Fruit fly (Drosophila melanogaster) whole organism, embryonic: Measurements from ENCODE around the gene COX5B.

Experiments
- Asciz ChIP-seq: fragments of 200-800 bp; sonication (Bioruptor generic); optimal IDR thresholded peaks from 2 replicates; lab custom pipeline; 2017; ENCODE audit warnings: missing biosample characterization, mild to moderate bottlenecking, missing genetic modification characterization, missing genetic modification reagents
- B-H1 ChIP-seq: fragments of 200-800 bp; sonication (Bioruptor generic); IDR thresholded peaks from 3 replicates; pipeline ENCODE4 v1.3.6; 2022; ENCODE audit warnings: missing biosample characterization, missing genetic modification characterization
- B-H2 ChIP-seq: fragments of 200-800 bp; sonication (Bioruptor generic); optimal IDR thresholded peaks from 2 replicates; lab custom pipeline; 2018; ENCODE audit warnings: missing biosample characterization, mild to moderate bottlenecking, missing genetic modification characterization
- Bgb ChIP-seq: fragments of 200-800 bp; sonication (Bioruptor generic); IDR thresholded peaks from 2 replicates; pipeline ENCODE4 v1.3.6; 2022; ENCODE audit warnings: missing biosample characterization, missing genetic modification characterization; ENCODE audit not compliant: partially characterized antibody
- Bteb2 ChIP-seq: fragments of 200-800 bp; sonication (Bioruptor generic); optimal IDR thresholded peaks from 2 replicates; lab custom pipeline; 2016; ENCODE audit warnings: missing biosample characterization, missing genetic modification characterization
- CG10462 ChIP-seq: fragments of 200-800 bp; sonication (Bioruptor generic); optimal IDR thresholded peaks from 2 replicates; lab custom pipeline; 2016; ENCODE audit warnings: missing biosample characterization, missing genetic modification characterization
- CG13894 ChIP-seq: fragments of 200-800 bp; sonication (Bioruptor generic); optimal IDR thresholded peaks from 3 replicates; lab custom pipeline; 2018; ENCODE audit warnings: missing biosample characterization, mild to moderate bottlenecking, missing genetic modification characterization, moderate library complexity
- CG15514 ChIP-seq: fragments of 200-800 bp; sonication (Bioruptor generic); optimal IDR thresholded peaks from 3 replicates; lab custom pipeline; 2017; ENCODE audit warnings: missing biosample characterization, missing genetic modification characterization, mild to moderate bottlenecking, moderate library complexity, missing genetic modification reagents
- CG15601 ChIP-seq: fragments of 200-800 bp; sonication (Bioruptor generic); optimal IDR thresholded peaks from 3 replicates; lab custom pipeline; 2019; ENCODE audit warnings: missing biosample characterization, mild to moderate bottlenecking, missing genetic modification characterization, moderate library complexity
- CG15696 ChIP-seq: fragments of 200-800 bp; sonication (Bioruptor generic); optimal IDR thresholded peaks from 2 replicates; lab custom pipeline; 2019; ENCODE audit warnings: missing biosample characterization, mild to moderate bottlenecking, missing genetic modification characterization, moderate library complexity
- CG16813 ChIP-seq: fragments of 200-800 bp; sonication (Bioruptor generic); IDR thresholded peaks from 3 replicates; pipeline ENCODE4 v1.3.6; 2022; ENCODE audit warnings: missing biosample characterization, missing genetic modification characterization; ENCODE audit not compliant: partially characterized antibody
- CG17612 ChIP-seq: fragments of 200-800 bp; sonication (Bioruptor generic); IDR thresholded peaks from 2 replicates; pipeline ENCODE4 v1.3.6; 2022; ENCODE audit warnings: missing biosample characterization, missing genetic modification characterization
- CG17829 ChIP-seq: fragments of 200-800 bp; optimal IDR thresholded peaks from 2 replicates; lab custom pipeline; 2019; ENCODE audit warnings: missing biosample characterization, mild to moderate bottlenecking, missing genetic modification characterization, moderate library complexity
- CG17912 ChIP-seq: fragments of 200-800 bp; sonication (Bioruptor generic); optimal IDR thresholded peaks from 2 replicates; lab custom pipeline; 2018; ENCODE audit warnings: missing biosample characterization, mild to moderate bottlenecking, missing genetic modification characterization
- CG2116 ChIP-seq: fragments of 200-800 bp; sonication (Bioruptor generic); optimal IDR thresholded peaks from 3 replicates; lab custom pipeline; 2018; ENCODE audit warnings: missing biosample characterization, mild to moderate bottlenecking, missing genetic modification characterization
- CG33213 ChIP-seq: fragments of 200-800 bp; sonication (Bioruptor generic); optimal IDR thresholded peaks from 3 replicates; lab custom pipeline; 2016; ENCODE audit warnings: missing biosample characterization, missing genetic modification characterization
- CG4820 ChIP-seq: fragments of 200-800 bp; sonication (Bioruptor generic); optimal IDR thresholded peaks from 3 replicates; lab custom pipeline; 2016; ENCODE audit warnings: missing biosample characterization, missing genetic modification characterization
- CG4854 ChIP-seq: fragments of 200-800 bp; sonication (Bioruptor generic); optimal IDR thresholded peaks from 2 replicates; lab custom pipeline; 2016; ENCODE audit warnings: missing biosample characterization, missing genetic modification characterization, inconsistent platforms
- CG6254 ChIP-seq: fragments of 200-800 bp; sonication (Bioruptor generic); optimal IDR thresholded peaks from 3 replicates; lab custom pipeline; 2017; ENCODE audit warnings: mild to moderate bottlenecking, missing biosample characterization, missing genetic modification reagents, missing genetic modification characterization
- CG6654 ChIP-seq: fragments of 200-800 bp; sonication (Bioruptor generic); optimal IDR thresholded peaks from 2 replicates; lab custom pipeline; 2017; ENCODE audit warnings: missing biosample characterization, mild to moderate bottlenecking, missing genetic modification characterization
- CG9817 ChIP-seq: fragments of 200-800 bp; sonication (Bioruptor generic); optimal IDR thresholded peaks from 2 replicates; lab custom pipeline; 2018; ENCODE audit warnings: missing biosample characterization, mild to moderate bottlenecking, missing genetic modification characterization, moderate library complexity
- CTCF ChIP-seq: fragments of 200-800 bp; sonication (Bioruptor generic); optimal IDR thresholded peaks from 2 replicates; lab custom pipeline; 2017; ENCODE audit warnings: missing biosample characterization, mild to moderate bottlenecking, missing genetic modification characterization, moderate library complexity
- Ets65A ChIP-seq: fragments of 200-800 bp; sonication (Bioruptor generic); peaks from one replicate; lab custom pipeline; 2016; ENCODE audit warnings: missing biosample characterization, missing genetic modification characterization
- Fer1 ChIP-seq: fragments of 200-800 bp; sonication (Bioruptor generic); optimal IDR thresholded peaks from 2 replicates; lab custom pipeline; 2017; ENCODE audit warnings: missing biosample characterization, mild to moderate bottlenecking, missing genetic modification characterization
- Fer2 ChIP-seq: fragments of 200-800 bp; sonication (Bioruptor generic); optimal IDR thresholded peaks from 2 replicates; lab custom pipeline; 2018; ENCODE audit warnings: missing biosample characterization, mild to moderate bottlenecking, missing genetic modification characterization, moderate library complexity
- HLH54F ChIP-seq: fragments of 200-800 bp; sonication (Bioruptor generic); optimal IDR thresholded peaks from 3 replicates; lab custom pipeline; 2016; ENCODE audit warnings: missing biosample characterization, missing genetic modification characterization
- Hmr ChIP-seq: fragments of 200-800 bp; sonication (Bioruptor generic); optimal IDR thresholded peaks from 3 replicates; lab custom pipeline; 2017; ENCODE audit warnings: mild to moderate bottlenecking, missing biosample characterization, missing genetic modification reagents, missing genetic modification characterization
- Lhr ChIP-seq: fragments of 200-800 bp; sonication (Bioruptor generic); optimal IDR thresholded peaks from 3 replicates; lab custom pipeline; 2017; ENCODE audit warnings: mild to moderate bottlenecking, missing biosample characterization, missing genetic modification reagents, missing genetic modification characterization
- Myb ChIP-seq: fragments of 200-800 bp; sonication (Bioruptor generic); optimal IDR thresholded peaks from 2 replicates; lab custom pipeline; 2016; ENCODE audit warnings: missing biosample characterization, missing genetic modification characterization
- NFAT ChIP-seq: fragments of 200-800 bp; sonication (Bioruptor generic); IDR thresholded peaks from 2 replicates; pipeline ENCODE4 v1.3.6; 2022; ENCODE audit warnings: missing biosample characterization, missing genetic modification characterization
- NfI ChIP-seq: fragments of 200-800 bp; sonication (Bioruptor generic); optimal IDR thresholded peaks from 3 replicates; lab custom pipeline; 2018; ENCODE audit warnings: missing biosample characterization, mild to moderate bottlenecking, missing genetic modification characterization, moderate library complexity
- Stat92E ChIP-seq, 3 experiments: fragments of >200 bp in 2 of 3; fragments of 200-800 bp in 1 of 3; sonication (Bioruptor generic) in 1 of 3; optimal IDR thresholded peaks; 2 replicates each; lab custom pipeline; 2017 to 2019; ENCODE audit warnings: missing biosample characterization in 3 of 3, missing genetic modification characterization in 3 of 3, mild to moderate bottlenecking in 1 of 3, moderate library complexity in 1 of 3
- Xbp1 ChIP-seq: fragments of 200-800 bp; sonication (Bioruptor generic); optimal IDR thresholded peaks from 3 replicates; lab custom pipeline; 2016; ENCODE audit warnings: missing biosample characterization, mild to moderate bottlenecking, missing genetic modification characterization
- ci ChIP-seq: fragments of 200-800 bp; sonication (Bioruptor generic); IDR thresholded peaks from 3 replicates; pipeline ENCODE4 v1.3.6; 2022; ENCODE audit warnings: missing biosample characterization, missing genetic modification characterization
- crc ChIP-seq: fragments of 200-800 bp; sonication (Bioruptor generic); optimal IDR thresholded peaks from 2 replicates; lab custom pipeline; 2016; ENCODE audit warnings: missing biosample characterization, missing genetic modification characterization
- croc ChIP-seq: fragments of 200-800 bp; sonication (Bioruptor generic); conservative IDR thresholded peaks from 3 replicates; pipeline ENCODE4 v1.3.6; 2022; ENCODE audit warnings: missing biosample characterization, missing genetic modification characterization
- crp ChIP-seq, 2 experiments: fragments of 200-800 bp; sonication (Bioruptor generic); optimal IDR thresholded peaks; 2 replicates in 1 of 2; 3 replicates in 1 of 2; lab custom pipeline; 2017; ENCODE audit warnings: missing biosample characterization in 2 of 2, missing genetic modification characterization in 2 of 2, mild to moderate bottlenecking in 1 of 2, moderate library complexity in 1 of 2
- dpn ChIP-seq, 2 experiments: fragments of 200-800 bp; sonication (Bioruptor generic); optimal IDR thresholded peaks; 3 replicates each; lab custom pipeline; 2016; ENCODE audit warnings: missing biosample characterization in 2 of 2, missing genetic modification characterization in 2 of 2
- grau ChIP-seq: fragments of 200-800 bp; optimal IDR thresholded peaks from 3 replicates; lab custom pipeline; 2019; ENCODE audit warnings: missing biosample characterization, mild to moderate bottlenecking, missing genetic modification characterization, moderate library complexity
- grn ChIP-seq: fragments of 200-800 bp; sonication (Bioruptor generic); optimal IDR thresholded peaks from 3 replicates; lab custom pipeline; 2017; ENCODE audit warnings: missing biosample characterization, missing genetic modification characterization
- jing ChIP-seq: fragments of 200-800 bp; sonication (Bioruptor generic); optimal IDR thresholded peaks from 2 replicates; lab custom pipeline; 2018; ENCODE audit warnings: missing biosample characterization, mild to moderate bottlenecking, missing genetic modification characterization
- lab ChIP-seq: fragments of 200-800 bp; sonication (Bioruptor generic); optimal IDR thresholded peaks from 3 replicates; lab custom pipeline; 2017; ENCODE audit warnings: missing biosample characterization, missing genetic modification characterization, mild to moderate bottlenecking, moderate library complexity, missing genetic modification reagents
- nau ChIP-seq: fragments of 200-800 bp; sonication (Bioruptor generic); optimal IDR thresholded peaks from 3 replicates; lab custom pipeline; 2017; ENCODE audit warnings: missing biosample characterization, mild to moderate bottlenecking, missing genetic modification characterization, missing genetic modification reagents
- nmo ChIP-seq: fragments of 200-800 bp; sonication (Bioruptor generic); optimal IDR thresholded peaks from 2 replicates; lab custom pipeline; 2018; ENCODE audit warnings: missing biosample characterization, mild to moderate bottlenecking, missing genetic modification characterization, moderate library complexity
- odd ChIP-seq: fragments of 200-800 bp; sonication (Bioruptor generic); optimal IDR thresholded peaks from 2 replicates; lab custom pipeline; 2017; ENCODE audit warnings: missing biosample characterization, mild to moderate bottlenecking, missing genetic modification characterization
- pho ChIP-seq: fragments of 200-800 bp; sonication (Bioruptor generic); optimal IDR thresholded peaks from 2 replicates; lab custom pipeline; 2016; ENCODE audit warnings: missing biosample characterization, missing genetic modification characterization
- slou ChIP-seq: fragments of 200-800 bp; sonication (Bioruptor generic); optimal IDR thresholded peaks from 3 replicates; lab custom pipeline; 2016; ENCODE audit warnings: missing biosample characterization, missing genetic modification characterization
- tll ChIP-seq, 2 experiments: fragments of 200-800 bp in 1 of 2; fragments of >200 bp in 1 of 2; sonication (Bioruptor generic) in 1 of 2; optimal IDR thresholded peaks; 2 replicates each; lab custom pipeline; 2017 to 2019; ENCODE audit warnings: missing biosample characterization in 2 of 2, missing genetic modification characterization in 2 of 2, mild to moderate bottlenecking in 1 of 2, moderate library complexity in 1 of 2
- trem ChIP-seq: fragments of 200-800 bp; optimal IDR thresholded peaks from 3 replicates; lab custom pipeline; 2019; ENCODE audit warnings: missing biosample characterization, mild to moderate bottlenecking, missing genetic modification characterization, moderate library complexity
- trh ChIP-seq: fragments of 200-800 bp; sonication (Bioruptor generic); optimal IDR thresholded peaks from 2 replicates; lab custom pipeline; 2016; ENCODE audit warnings: missing biosample characterization, missing genetic modification characterization

The COX5B gene

DNA sequence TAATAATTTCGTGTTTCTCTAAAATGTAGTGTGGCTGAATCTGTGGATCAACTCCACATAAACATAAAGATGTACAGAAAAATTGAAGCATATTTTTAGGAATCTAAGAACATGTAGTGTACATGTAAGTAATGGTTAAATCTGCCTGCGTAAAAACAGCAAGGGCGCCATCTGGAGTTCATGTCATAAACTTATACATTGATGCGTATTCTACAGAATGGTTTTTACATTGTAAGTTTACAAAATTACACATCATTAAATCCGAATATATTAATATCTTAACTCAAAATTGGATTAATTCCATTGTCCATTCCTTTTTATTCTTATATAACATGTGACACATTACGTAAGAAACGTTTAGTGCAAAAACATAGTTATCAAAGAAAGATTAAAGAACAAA, 30.6 kb upstream of the COX5B start (continued):
- TF ChIP-seq lab: no peak
- TF ChIP-seq CG10462 (GFP tag; lab: Kevin White, UChicago): no peak
- TF ChIP-seq NfI: no peak
- peak; percentile 56; the same call in 2 of the 3 replicates for TF ChIP-seq CG16813
- peak; percentile 31 for TF ChIP-seq CG15696 (tag; lab: Kevin White, UChicago)
- peak; percentile 44 for TF ChIP-seq CG33213
- no peak for TF ChIP-seq Asciz
- peak; percentile 20 for TF ChIP-seq grau
- TF ChIP-seq trh (GFP tag; lab: Kevin White, UChicago): no peak
- peak; percentile 98 for TF ChIP-seq CTCF (GFP tag; lab: Kevin White, UChicago)
- peak; percentile 71 for TF ChIP-seq Lhr (GFP tag; lab: Kevin White, UChicago)
- TF ChIP-seq CG15514 (GFP tag; lab: Kevin White, UChicago): peak; percentile 11
- TF ChIP-seq Hmr: peak; percentile 8
- peak; percentile 32 for TF ChIP-seq CG4854 (GFP tag; lab: Kevin White, UChicago)
- TF ChIP-seq B-H2 (GFP tag; lab: Kevin White, UChicago): peak; percentile 7
- TF ChIP-seq jing (GFP tag; lab: Kevin White, UChicago): no peak
- no peak for TF ChIP-seq Bteb2 (GFP tag; lab: Kevin White, UChicago)
- peak in 1 of 2 experiments; percentile 7 for TF ChIP-seq dpn (GFP tag; optimal IDR thresholded peaks at IDR 0.05; lab: Kevin White, UChicago)
- no peak for TF ChIP-seq Fer2 (tag; lab: Kevin White, UChicago)
- TF ChIP-seq B-H1 (GFP tag; lab: Robert Waterston, UW): no peak
- no peak for TF ChIP-seq CG17612 (GFP tag; lab: Robert Waterston, UW)
- TF ChIP-seq CG4820 (GFP tag; lab: Kevin White, UChicago): peak; percentile 5
- TF ChIP-seq HLH54F (GFP tag; lab: Kevin White, UChicago): peak; percentile 9
- TF ChIP-seq crp (GFP tag; optimal IDR thresholded peaks at IDR 0.05; lab: Kevin White, UChicago): no peak
- TF ChIP-seq CG2116 (GFP tag; lab: Kevin White, UChicago): no peak
- TF ChIP-seq croc (GFP tag; lab: Robert Waterston, UW): no peak
- no peak for TF ChIP-seq CG6254 (GFP tag; lab: Kevin White, UChicago)
- TF ChIP-seq Bgb (GFP tag; lab: Robert Waterston, UW): peak; percentile 88
- TF ChIP-seq CG6654 (GFP tag; lab: Kevin White, UChicago): no peak
- TF ChIP-seq nmo (GFP tag; lab: Kevin White, UChicago): peak; percentile 15
- peak in 1 of 3 experiments; percentile 22 for TF ChIP-seq Stat92E (GFP tag; optimal IDR thresholded peaks at IDR 0.05; lab: Kevin White, UChicago)
- no peak for TF ChIP-seq grn (GFP tag; lab: Kevin White, UChicago)
- TF ChIP-seq Fer1 (GFP tag; lab: Kevin White, UChicago): peak; percentile 4
- TF ChIP-seq trem (tag; lab: Kevin White, UChicago): peak; percentile 39
- TF ChIP-seq CG9817 (tag; lab: Kevin White, UChicago): peak; percentile 22
- TF ChIP-seq nau (GFP tag; lab: Kevin White, UChicago): no peak
- TF ChIP-seq CG15601 (tag; lab: Kevin White, UChicago): peak; percentile 45
- TF ChIP-seq slou (GFP tag; lab: Kevin White, UChicago): no peak
- no peak for TF ChIP-seq tll (GFP tag; optimal IDR thresholded peaks at IDR 0.05; lab: Kevin White, UChicago)
- no peak for TF ChIP-seq odd (GFP tag; lab: Kevin White, UChicago)
- peak; percentile 85 for TF ChIP-seq Ets65A (GFP tag; lab: Kevin White, UChicago)
- peak; percentile 31 for TF ChIP-seq pho (GFP tag; lab: Kevin White, UChicago)
- TF ChIP-seq Myb (GFP tag; lab: Kevin White, UChicago): no peak
- peak; percentile 17; the same call in 1 of the 2 replicates for TF ChIP-seq NFAT (GFP tag; lab: Robert Waterston, UW)
- TF ChIP-seq crc (GFP tag; lab: Kevin White, UChicago): no peak
- TF ChIP-seq ci (GFP tag; lab: Robert Waterston, UW): no peak
- TF ChIP-seq CG13894 (tag; lab: Kevin White, UChicago): peak; percentile 12
- TF ChIP-seq CG17829: peak; percentile 51
- TF ChIP-seq Xbp1 (GFP tag; lab: Kevin White, UChicago): peak; percentile 42
- no peak for TF ChIP-seq CG17912
